Worm (Caenorhabditis elegans) whole organism, early embryonic: ENCODE data around the gene Y51H7C.3.

Experiments used
- B0310.2 ChIP-seq: sonication (generic microtip); optimal IDR thresholded peaks from 2 replicates; lab custom pipeline; 2016; ENCODE audit warnings: mild to moderate bottlenecking, missing genetic modification characterization, missing compliant biosample characterization
- F13C5.2 ChIP-seq: sonication (generic microtip); optimal IDR thresholded peaks from 2 replicates; lab custom pipeline; 2017; ENCODE audit warnings: mild to moderate bottlenecking, missing genetic modification characterization, inconsistent platforms, missing compliant biosample characterization
- aly-1 ChIP-seq: sonication (generic microtip); optimal IDR thresholded peaks from 2 replicates; lab custom pipeline; 2016; ENCODE audit warnings: missing genetic modification characterization, missing compliant biosample characterization
- ama-1 ChIP-seq: fragments of 150-350 bp; optimal IDR thresholded peaks from 2 replicates; lab custom pipeline; 2014
- ceh-13 ChIP-seq: fragments of 200-800 bp; sonication (Bioruptor generic); optimal IDR thresholded peaks from 2 replicates; lab custom pipeline; 2018; ENCODE audit warnings: mild to moderate bottlenecking, missing genetic modification characterization, missing compliant biosample characterization
- ceh-36 ChIP-seq: sonication (generic microtip); optimal IDR thresholded peaks from 2 replicates; lab custom pipeline; 2016; ENCODE audit warnings: missing genetic modification characterization, inconsistent platforms, missing compliant biosample characterization
- ets-7 ChIP-seq: sonication (generic microtip); optimal IDR thresholded peaks from 2 replicates; lab custom pipeline; 2016; ENCODE audit warnings: missing genotype, missing genetic modification characterization, missing compliant biosample characterization
- flt-1 ChIP-seq: fragments of 200-800 bp; sonication (Bioruptor generic); IDR thresholded peaks from 2 replicates; pipeline ENCODE4 v1.3.6; 2022; ENCODE audit warnings: missing genetic modification characterization, missing compliant biosample characterization
- hmbx-1 ChIP-seq: sonication (generic microtip); optimal IDR thresholded peaks from 2 replicates; lab custom pipeline; 2016; ENCODE audit warnings: mild to moderate bottlenecking, missing genetic modification characterization, missing compliant biosample characterization
- hmg-4 ChIP-seq: fragments of 200-800 bp; sonication (Bioruptor generic); optimal IDR thresholded peaks from 2 replicates; lab custom pipeline; 2018; ENCODE audit warnings: mild to moderate bottlenecking, missing genetic modification characterization, missing compliant biosample characterization
- hnd-1 ChIP-seq: sonication (generic microtip); optimal IDR thresholded peaks from 2 replicates; lab custom pipeline; 2016; ENCODE audit warnings: missing genetic modification characterization, missing compliant biosample characterization
- pes-1 ChIP-seq: fragments of 200-800 bp; sonication (Bioruptor generic); IDR thresholded peaks from 2 replicates; pipeline ENCODE4 v1.3.6; 2022; ENCODE audit warnings: missing genetic modification reagents, missing genetic modification characterization, missing compliant biosample characterization
- scrt-1 ChIP-seq: fragments of 200-800 bp; sonication (Bioruptor generic); IDR thresholded peaks from 2 replicates; pipeline ENCODE4 v1.3.6; 2022; ENCODE audit warnings: missing genetic modification characterization, missing compliant biosample characterization
- sea-1 ChIP-seq: fragments of 200-800 bp; sonication (Bioruptor generic); conservative IDR thresholded peaks from 2 replicates; pipeline ENCODE4 v1.3.6; 2022; ENCODE audit warnings: missing genetic modification characterization, missing compliant biosample characterization
- tbx-11 ChIP-seq: fragments of 200-800 bp; sonication (Bioruptor generic); IDR thresholded peaks from 2 replicates; pipeline ENCODE4 v1.3.6; 2022; ENCODE audit warnings: missing genetic modification characterization, missing compliant biosample characterization
- tbx-37 ChIP-seq: fragments of 200-800 bp; sonication (Bioruptor generic); conservative IDR thresholded peaks from 2 replicates; pipeline ENCODE4 v1.3.6; 2022; ENCODE audit warnings: missing genetic modification reagents, missing genetic modification characterization, missing compliant biosample characterization
- tra-4 ChIP-seq: sonication (generic microtip); optimal IDR thresholded peaks from 2 replicates; lab custom pipeline; 2017; ENCODE audit warnings: missing genetic modification characterization, missing compliant biosample characterization

Y51H7C.3 gene

ce11 chrII:1412359-1412907 is 25.9 kb upstream of the Y51H7C.3 start, which contains the start of gene alkb-1:
Gene alkb-1, plus strand, starts transcription at chrII:1412409.
- TF ChIP-seq pes-1, result no peak
- TF ChIP-seq F13C5.2 (tag; lab: Kevin White, UChicago), result no peak
- TF ChIP-seq tbx-11 (GFP tag; lab: Robert Waterston, UW), result no peak
- TF ChIP-seq ama-1 (lab: Kevin White, UChicago), result no peak
- no peak for TF ChIP-seq tbx-37 (GFP tag; lab: Robert Waterston, UW)
- TF ChIP-seq hmg-4 (GFP tag; lab: Kevin White, UChicago), result no peak
- no peak for TF ChIP-seq tra-4 (tag; lab: Kevin White, UChicago)
- no peak for TF ChIP-seq hmbx-1
- no peak for TF ChIP-seq B0310.2
- TF ChIP-seq scrt-1 (GFP tag; lab: Robert Waterston, UW), result no peak
- TF ChIP-seq flt-1, result no peak
- no peak for TF ChIP-seq ceh-13
- no peak for TF ChIP-seq sea-1 (GFP tag; lab: Robert Waterston, UW)
- TF ChIP-seq hnd-1 (tag; lab: Kevin White, UChicago), result no peak
- no peak for TF ChIP-seq aly-1 (tag; lab: Kevin White, UChicago)
- TF ChIP-seq ceh-36 (tag; lab: Kevin White, UChicago), result no peak
- TF ChIP-seq ets-7 (tag; lab: Kevin White, UChicago), result no peak

ce11 chrII:1419994-1420393 is 18.3 kb upstream of the Y51H7C.3 start:
- TF ChIP-seq hnd-1 (tag; lab: Kevin White, UChicago), result no peak
- TF ChIP-seq F13C5.2 (tag; lab: Kevin White, UChicago), result no peak
- no peak for TF ChIP-seq tbx-37 (GFP tag; lab: Robert Waterston, UW)
- no peak for TF ChIP-seq flt-1
- TF ChIP-seq aly-1 (tag; lab: Kevin White, UChicago), result no peak
- TF ChIP-seq ceh-13, result no peak
- no peak for TF ChIP-seq hmbx-1
- no peak for TF ChIP-seq ama-1 (lab: Kevin White, UChicago)
- no peak for TF ChIP-seq scrt-1 (GFP tag; lab: Robert Waterston, UW)
- no peak for TF ChIP-seq ets-7 (tag; lab: Kevin White, UChicago)
- TF ChIP-seq B0310.2, result no peak
- no peak for TF ChIP-seq tra-4 (tag; lab: Kevin White, UChicago)
- no peak for TF ChIP-seq hmg-4 (GFP tag; lab: Kevin White, UChicago)
- no peak for TF ChIP-seq pes-1
- TF ChIP-seq sea-1 (GFP tag; lab: Robert Waterston, UW), result no peak
- TF ChIP-seq ceh-36 (tag; lab: Kevin White, UChicago), result no peak

- TF ChIP-seq hmbx-1 (no peak), B0310.2 (no peak), hnd-1 (tag; lab: Kevin White, UChicago) (no peak), scrt-1 (GFP tag; lab: Robert Waterston, UW) (no peak), tbx-11 (GFP tag; lab: Robert Waterston, UW) (no peak), sea-1 (GFP tag; lab: Robert Waterston, UW) (no peak), flt-1 (no peak), pes-1 (no peak), tbx-37 (GFP tag; lab: Robert Waterston, UW) (no peak), aly-1 (tag; lab: Kevin White, UChicago) (no peak), ama-1 (lab: Kevin White, UChicago) (no peak), F13C5.2 (tag; lab: Kevin White, UChicago) (no peak), tra-4 (tag; lab: Kevin White, UChicago) (no peak), hmg-4 (GFP tag; lab: Kevin White, UChicago) (no peak), ceh-13 (no peak), ceh-36 (tag; lab: Kevin White, UChicago) (no peak), ets-7 (tag; lab: Kevin White, UChicago) (no peak)
Measured at ce11 chrII:1420806-1421463, 17.4 kb upstream of the Y51H7C.3 start.

ce11 chrII:1423660-1424059 is 14.6 kb upstream of the Y51H7C.3 start, which contains the start of gene Y51H7C.10:
Gene Y51H7C.10, minus strand, starts transcription at chrII:1423760.
- no peak for TF ChIP-seq ceh-13
- no peak for TF ChIP-seq hnd-1 (tag; lab: Kevin White, UChicago)
- no peak for TF ChIP-seq ceh-36 (tag; lab: Kevin White, UChicago)
- TF ChIP-seq F13C5.2 (tag; lab: Kevin White, UChicago), result no peak
- TF ChIP-seq ama-1 (lab: Kevin White, UChicago), result no peak
- no peak for TF ChIP-seq sea-1 (GFP tag; lab: Robert Waterston, UW)
- TF ChIP-seq hmg-4 (GFP tag; lab: Kevin White, UChicago), result no peak
- no peak for TF ChIP-seq tbx-37 (GFP tag; lab: Robert Waterston, UW)

ce11 chrII:1436715-1437114 is 1.6 kb upstream of the Y51H7C.3 start:
- TF ChIP-seq tra-4 (tag; lab: Kevin White, UChicago) (no peak), pes-1 (no peak), F13C5.2 (tag; lab: Kevin White, UChicago) (no peak), tbx-37 (GFP tag; lab: Robert Waterston, UW) (no peak), hmg-4 (GFP tag; lab: Kevin White, UChicago) (no peak), ceh-13 (no peak), ets-7 (tag; lab: Kevin White, UChicago) (no peak), tbx-11 (GFP tag; lab: Robert Waterston, UW) (no peak), B0310.2 (no peak), sea-1 (GFP tag; lab: Robert Waterston, UW) (no peak), scrt-1 (GFP tag; lab: Robert Waterston, UW) (no peak), aly-1 (tag; lab: Kevin White, UChicago) (no peak), flt-1 (no peak), hmbx-1 (no peak), ama-1 (lab: Kevin White, UChicago) (no peak), hnd-1 (tag; lab: Kevin White, UChicago) (no peak)

ce11 chrII:1437449-1438335 is 598 bp upstream of the Y51H7C.3 start, which contains the start of gene nol-6:
Gene nol-6, minus strand, starts transcription at chrII:1437499.
- no peak for TF ChIP-seq ets-7 (tag; lab: Kevin White, UChicago)
- TF ChIP-seq hmbx-1, result no peak
